Fruit fly (Drosophila melanogaster): ENCODE data around the gene CG1544.

CG1544 gene

DNA sequence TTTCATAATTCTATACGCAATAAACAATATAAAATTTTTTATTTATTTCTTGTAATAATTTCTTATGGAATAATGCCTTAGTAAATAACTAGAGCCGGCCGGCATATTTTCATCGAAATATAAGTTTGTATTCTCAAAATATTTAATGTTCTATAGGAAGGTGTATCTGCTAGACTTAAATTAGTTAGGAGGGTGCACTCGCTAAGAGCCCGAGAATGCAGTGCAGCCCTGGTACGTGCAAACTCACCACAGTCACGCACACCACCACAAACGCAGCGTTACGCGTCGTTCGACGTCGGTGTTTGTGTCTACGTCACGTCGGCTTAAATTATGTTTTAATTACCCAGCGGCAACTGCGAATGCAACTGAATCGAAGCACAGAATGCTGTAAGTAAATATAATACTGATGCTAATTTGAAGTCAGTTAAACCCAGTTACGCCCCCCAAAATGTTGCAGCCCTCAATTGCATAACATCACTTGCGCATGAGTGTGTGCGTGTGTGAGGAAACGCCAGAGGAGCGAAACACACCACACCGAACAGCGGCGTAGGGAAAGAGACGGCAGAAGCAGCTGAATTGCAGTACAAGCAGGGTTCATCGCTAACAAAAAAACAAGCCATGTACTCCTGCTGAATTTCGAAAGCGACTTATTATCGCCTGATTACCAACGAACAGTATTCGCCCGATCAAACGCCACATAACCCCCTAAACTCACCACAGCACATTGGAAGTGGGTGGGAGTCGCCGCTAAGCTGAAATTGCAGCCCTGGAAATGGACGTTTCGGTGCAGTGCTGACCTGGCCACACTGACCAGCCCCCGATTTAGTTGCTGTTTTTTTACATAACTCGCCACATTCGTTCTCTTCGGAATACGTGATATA, 24.0 kb downstream of the CG1544 start, which contains the start of gene CG12054 (continued):
- peak; percentile 3 for TF ChIP-seq Myb (GFP tag; optimal IDR thresholded peaks at IDR 0.05)
- TF ChIP-seq CG14441 (GFP tag; IDR thresholded peaks at IDR 0.05) = no peak
- no peak for TF ChIP-seq CG6683 (GFP tag; optimal IDR thresholded peaks at IDR 0.05)
- no peak for TF ChIP-seq psq (GFP tag; optimal IDR thresholded peaks at IDR 0.05)
- no peak for TF ChIP-seq disco-r (GFP tag; optimal IDR thresholded peaks at IDR 0.05)
- TF ChIP-seq CG1233 (GFP tag; optimal IDR thresholded peaks at IDR 0.05) = no peak
- no peak for TF ChIP-seq CG4730 (GFP tag; IDR thresholded peaks at IDR 0.05)
- TF ChIP-seq Trl (optimal IDR thresholded peaks at IDR 0.05) = no peak
- no peak for TF ChIP-seq Trl (GFP tag; optimal IDR thresholded peaks at IDR 0.05)
- TF ChIP-seq HmgZ (tag; optimal IDR thresholded peaks at IDR 0.05) = peak; percentile 47
- no peak for TF ChIP-seq E2f2 (GFP tag; IDR thresholded peaks at IDR 0.05)
- no peak for TF ChIP-seq Hr39 (optimal IDR thresholded peaks at IDR 0.05)
- TF ChIP-seq CG12769 (tag; optimal IDR thresholded peaks at IDR 0.05) = peak; percentile 9
- TF ChIP-seq pum (GFP tag; optimal IDR thresholded peaks at IDR 0.05) = no peak
- TF ChIP-seq Jarid2 (GFP tag; optimal IDR thresholded peaks at IDR 0.05) = no peak
- TF ChIP-seq dm (GFP tag; optimal IDR thresholded peaks at IDR 0.05) = no peak
- TF ChIP-seq CG31388 (GFP tag; optimal IDR thresholded peaks at IDR 0.05) = no peak
- no peak for TF ChIP-seq eve (GFP tag; optimal IDR thresholded peaks at IDR 0.05)
- TF ChIP-seq Dref (GFP tag; IDR thresholded peaks at IDR 0.05) = no peak
- no peak for TF ChIP-seq prd (optimal IDR thresholded peaks at IDR 0.05)
- no peak for TF ChIP-seq prd (GFP tag; IDR thresholded peaks at IDR 0.05)
- TF ChIP-seq hth (optimal IDR thresholded peaks at IDR 0.05) = no peak
- no peak for TF ChIP-seq ara (GFP tag; IDR thresholded peaks at IDR 0.05)
- TF ChIP-seq CG1647 (GFP tag; optimal IDR thresholded peaks at IDR 0.05) = no peak
- TF ChIP-seq kah (GFP tag; optimal IDR thresholded peaks at IDR 0.05) = no peak
- peak; percentile 23 for TF ChIP-seq bcd (GFP tag; optimal IDR thresholded peaks at IDR 0.05)
- TF ChIP-seq al (GFP tag; IDR thresholded peaks at IDR 0.05) = no peak
- no peak for TF ChIP-seq Adf1 (GFP tag; IDR thresholded peaks at IDR 0.05)
- no peak for TF ChIP-seq sim (GFP tag; IDR thresholded peaks at IDR 0.05)
- no peak for TF ChIP-seq wek (GFP tag; optimal IDR thresholded peaks at IDR 0.05)
- TF ChIP-seq ab (GFP tag; optimal IDR thresholded peaks at IDR 0.05) = no peak
- TF ChIP-seq rib (GFP tag; IDR thresholded peaks at IDR 0.05) = no peak
- no peak for TF ChIP-seq Hsf (GFP tag; optimal IDR thresholded peaks at IDR 0.05)
- peak; percentile 70 for TF ChIP-seq Sry-δ (GFP tag; optimal IDR thresholded peaks at IDR 0.05)
- no peak for TF ChIP-seq ftz-f1 (GFP tag; optimal IDR thresholded peaks at IDR 0.05)
- no peak for TF ChIP-seq Atf6 (GFP tag; IDR thresholded peaks at IDR 0.05)
- TF ChIP-seq CG3407 (GFP tag; optimal IDR thresholded peaks at IDR 0.05) = no peak
- no peak for TF ChIP-seq CG18262 (tag; optimal IDR thresholded peaks at IDR 0.05)
- no peak for TF ChIP-seq fd3F (GFP tag; optimal IDR thresholded peaks at IDR 0.05)
- TF ChIP-seq CG18619 (GFP tag; optimal IDR thresholded peaks at IDR 0.05) = no peak
- no peak for TF ChIP-seq CG11093 (GFP tag; IDR thresholded peaks at IDR 0.05)
- no peak for TF ChIP-seq Eip74EF (GFP tag; optimal IDR thresholded peaks at IDR 0.05)
- no peak for TF ChIP-seq Stat92E (GFP tag; optimal IDR thresholded peaks at IDR 0.05)
- TF ChIP-seq luna (GFP tag; optimal IDR thresholded peaks at IDR 0.05) = no peak
- TF ChIP-seq Hmr (GFP tag; optimal IDR thresholded peaks at IDR 0.05) = peak; percentile 20
- no peak for TF ChIP-seq CG17912 (GFP tag; optimal IDR thresholded peaks at IDR 0.05)
- no peak for TF ChIP-seq Tbp (GFP tag; optimal IDR thresholded peaks at IDR 0.05)
- TF ChIP-seq CG12104 (GFP tag; optimal IDR thresholded peaks at IDR 0.05) = no peak
- TF ChIP-seq CG16813 (GFP tag; IDR thresholded peaks at IDR 0.05; ENCODE audit: partially characterized antibody) = no peak
- no peak for TF ChIP-seq HLH3B (GFP tag; IDR thresholded peaks at IDR 0.05)
- no peak for TF ChIP-seq bab2 (GFP tag; optimal IDR thresholded peaks at IDR 0.05)
- TF ChIP-seq caup (GFP tag; optimal IDR thresholded peaks at IDR 0.05; ENCODE audit: severe bottlenecking) = no peak
